Fruit fly (Drosophila melanogaster): ENCODE measurements around the gene klu.

- TF ChIP-seq psq (optimal IDR thresholded peaks at IDR 0.05) = no peak
- no peak for TF ChIP-seq usp (GFP tag; optimal IDR thresholded peaks at IDR 0.05)
- no peak for TF ChIP-seq CG8478 (optimal IDR thresholded peaks at IDR 0.05)
Measured at dm6 chr3L:10962031-10962679, 46.8 kb downstream of the klu start.

All from whole organism.